Fruit fly (Drosophila melanogaster) whole organism, prepupa: Measurements from ENCODE around the gene ClpP.

ENCODE experiments used
- CG10631 ChIP-seq: fragments of 200-800 bp; sonication (Bioruptor generic); optimal IDR thresholded peaks from 2 replicates; lab custom pipeline; 2016; ENCODE audit warnings: missing biosample characterization, missing genetic modification characterization
- CG1621 ChIP-seq: fragments of 200-800 bp; sonication (Bioruptor generic); optimal IDR thresholded peaks from 3 replicates; lab custom pipeline; 2018; ENCODE audit warnings: missing biosample characterization, mild to moderate bottlenecking, missing genetic modification characterization
- CG32006 ChIP-seq: fragments of 200-800 bp; sonication (Bioruptor generic); optimal IDR thresholded peaks from 3 replicates; lab custom pipeline; 2017; ENCODE audit warnings: missing biosample characterization, mild to moderate bottlenecking, missing genetic modification characterization
- CG4318 ChIP-seq: fragments of 200-800 bp; sonication (Bioruptor generic); optimal IDR thresholded peaks from 3 replicates; lab custom pipeline; 2017; ENCODE audit warnings: missing biosample characterization, mild to moderate bottlenecking, missing genetic modification characterization
- CG8119 ChIP-seq: fragments of 200-800 bp; sonication (Bioruptor generic); IDR thresholded peaks from 3 replicates; pipeline ENCODE4 v1.3.6; 2022; ENCODE audit warnings: missing biosample characterization, missing genetic modification characterization
- Eip93F ChIP-seq: fragments of 200-800 bp; sonication (Bioruptor generic); optimal IDR thresholded peaks from 2 replicates; lab custom pipeline; 2016; ENCODE audit warnings: missing biosample characterization, mild to moderate bottlenecking, missing genetic modification characterization
- Ets21C ChIP-seq: fragments of 200-800 bp; sonication (Bioruptor generic); optimal IDR thresholded peaks from 3 replicates; lab custom pipeline; 2016; ENCODE audit warnings: missing biosample characterization, missing genetic modification characterization
- Hr39 ChIP-seq: fragments of 200-800 bp; sonication (Bioruptor generic); optimal IDR thresholded peaks from 2 replicates; lab custom pipeline; 2016; ENCODE audit warnings: missing biosample characterization, missing genetic modification characterization
- OdsH ChIP-seq: fragments of 200-800 bp; sonication (Bioruptor generic); optimal IDR thresholded peaks from 3 replicates; lab custom pipeline; 2016; ENCODE audit warnings: missing biosample characterization, missing genetic modification characterization
- dsx ChIP-seq: fragments of 200-800 bp; optimal IDR thresholded peaks from 3 replicates; lab custom pipeline; 2019; ENCODE audit warnings: missing biosample characterization, mild to moderate bottlenecking, missing genetic modification characterization, moderate library complexity; ENCODE audit not compliant: poor library complexity, severe bottlenecking
- esn ChIP-seq: fragments of 200-800 bp; sonication (Bioruptor generic); optimal IDR thresholded peaks from 2 replicates; lab custom pipeline; 2016; ENCODE audit warnings: missing biosample characterization, mild to moderate bottlenecking, missing genetic modification characterization, moderate library complexity
- salr ChIP-seq, 2 experiments: fragments of 200-800 bp; sonication (Bioruptor generic); optimal IDR thresholded peaks; 3 replicates each; lab custom pipeline; 2016 to 2018; ENCODE audit warnings: missing biosample characterization in 2 of 2, missing genetic modification characterization in 2 of 2, mild to moderate bottlenecking in 1 of 2
- topi ChIP-seq: fragments of 200-800 bp; sonication (Bioruptor generic); optimal IDR thresholded peaks from 3 replicates; lab custom pipeline; 2016; ENCODE audit warnings: missing biosample characterization, missing genetic modification characterization

DNA sequence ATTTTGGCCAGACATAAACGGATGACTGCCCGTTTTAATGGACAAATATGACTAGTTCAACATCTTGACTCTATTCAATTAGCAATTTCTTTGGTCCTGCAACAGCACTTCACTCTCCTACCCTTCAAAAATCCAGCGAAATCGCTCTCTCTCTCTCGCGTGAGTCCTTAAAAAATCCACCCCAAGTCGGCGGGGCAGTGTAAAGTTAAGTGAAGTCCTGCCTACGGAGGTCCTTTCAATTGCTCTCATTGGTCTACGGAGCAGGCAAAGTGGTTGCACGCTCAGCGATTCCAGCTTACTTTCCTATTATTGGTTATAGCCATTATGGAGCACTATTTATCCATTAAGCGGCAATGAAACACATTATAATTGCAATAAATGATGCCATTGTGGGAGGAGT, 2.7 kb upstream of the ClpP start, which contains the start of gene CG34367:
- TF ChIP-seq topi (GFP tag; lab: Kevin White, UChicago), result no peak
- no peak for TF ChIP-seq Ets21C (GFP tag; lab: Kevin White, UChicago)
- no peak for TF ChIP-seq esn
- TF ChIP-seq CG10631, result no peak
- no peak for TF ChIP-seq Eip93F (GFP tag; lab: Kevin White, UChicago)
- TF ChIP-seq Hr39, result no peak
- no peak for TF ChIP-seq CG32006 (GFP tag; lab: Kevin White, UChicago)
- no peak for TF ChIP-seq CG1621
- no peak for TF ChIP-seq CG4318 (GFP tag; lab: Kevin White, UChicago)
- TF ChIP-seq OdsH (GFP tag; lab: Kevin White, UChicago), result no peak
- no peak for TF ChIP-seq salr (GFP tag; optimal IDR thresholded peaks at IDR 0.05; lab: Kevin White, UChicago)
- no peak for TF ChIP-seq dsx (GFP tag; lab: Kevin White, UChicago)
- no peak for TF ChIP-seq CG8119 (GFP tag; lab: Robert Waterston, UW)
